Fruit fly (Drosophila melanogaster) whole organism, prepupa: ENCODE measurements around the gene pyd.

Source experiments
- CG8319 ChIP-seq: fragments of 200-800 bp; sonication (Bioruptor generic); optimal IDR thresholded peaks from 3 replicates; lab custom pipeline; 2016; ENCODE audit warnings: missing biosample characterization, missing genetic modification characterization
- Ets96B ChIP-seq: fragments of 200-800 bp; optimal IDR thresholded peaks from 2 replicates; lab custom pipeline; 2019; ENCODE audit warnings: missing biosample characterization, mild to moderate bottlenecking, missing genetic modification characterization, moderate library complexity
- Gug ChIP-seq: fragments of 200-800 bp; sonication (Bioruptor generic); IDR thresholded peaks from 2 replicates; pipeline ENCODE4 v1.3.6; 2022; ENCODE audit warnings: missing biosample characterization, missing genetic modification characterization
- fd59A ChIP-seq: fragments of 200-800 bp; sonication (Bioruptor generic); optimal IDR thresholded peaks from 2 replicates; lab custom pipeline; 2017; ENCODE audit warnings: missing biosample characterization, mild to moderate bottlenecking, missing genetic modification characterization, missing genetic modification reagents

DNA sequence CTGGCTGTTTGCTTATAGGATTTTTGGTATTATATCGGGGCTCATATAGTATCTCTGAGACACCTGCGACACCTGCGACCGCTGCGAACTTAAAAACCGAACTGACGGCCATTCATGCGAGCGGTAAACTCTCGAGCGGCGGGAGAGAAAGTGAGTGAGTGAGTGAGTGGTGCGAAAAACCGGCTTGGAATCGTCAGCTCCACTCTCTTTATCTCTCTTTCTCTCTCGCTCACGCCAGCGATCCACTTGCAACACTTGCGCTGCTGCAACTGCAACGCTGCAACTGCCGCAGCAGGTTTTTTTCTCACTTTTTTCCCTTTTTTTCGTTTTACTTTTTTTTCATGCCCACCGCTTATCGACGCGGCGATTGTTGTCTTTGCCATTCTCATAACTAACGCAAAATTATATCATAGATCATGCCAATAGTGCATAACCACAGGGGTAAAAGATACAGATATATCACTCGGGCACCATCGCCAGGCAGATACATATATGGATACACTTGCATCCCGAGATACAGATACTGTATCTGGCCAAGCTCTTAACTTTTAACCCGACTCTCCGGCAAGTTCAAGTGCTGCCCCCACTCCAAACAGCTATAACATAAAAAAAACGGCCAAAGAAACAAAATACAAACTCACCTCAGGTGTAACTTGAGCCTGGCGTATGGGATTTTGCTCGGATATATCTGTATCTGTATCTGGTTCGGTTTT, 139.1 kb downstream of the pyd start:
- no peak for TF ChIP-seq CG8319 (GFP tag; lab: Kevin White, UChicago)
- no peak for TF ChIP-seq fd59A
- peak; percentile 45 for TF ChIP-seq Ets96B (tag; lab: Kevin White, UChicago)
- no peak for TF ChIP-seq Gug (GFP tag; lab: Robert Waterston, UW)
